Fruit fly (Drosophila melanogaster) whole organism, adult: Measurements from ENCODE around the gene CG13081.

Source experiments
- Hr96 ChIP-seq: fragments of 200-800 bp; sonication (Bioruptor generic); optimal IDR thresholded peaks from 2 replicates; lab custom pipeline; 2016; ENCODE audit warnings: missing biosample characterization, missing genetic modification characterization
- toe ChIP-seq: fragments of 200-800 bp; sonication (Bioruptor generic); optimal IDR thresholded peaks from 2 replicates; lab custom pipeline; 2016; ENCODE audit warnings: missing biosample characterization, missing genetic modification characterization

- TF ChIP-seq Hr96 (GFP tag; lab: Kevin White, UChicago) (no peak), toe (GFP tag; lab: Kevin White, UChicago) (no peak)
These were observed 28.2 kb upstream of the CG13081 start for dm6 chr2L:19512184-19512583.
